Fruit fly (Drosophila melanogaster): ENCODE data around the gene Ent2.

Ent2 gene

dm6 chr2L:6561463-6562357 lies at the start of gene Ent2, which contains the start of gene Trmt6 (continued):
- peak; percentile 97 for TF ChIP-seq lz (GFP tag; optimal IDR thresholded peaks at IDR 0.05)
- peak; percentile 92 for TF ChIP-seq fd59A (GFP tag; optimal IDR thresholded peaks at IDR 0.05)
- TF ChIP-seq OdsH (GFP tag; optimal IDR thresholded peaks at IDR 0.05): peak; percentile 98
- TF ChIP-seq achi (GFP tag; optimal IDR thresholded peaks at IDR 0.05): peak; percentile 96
- peak; percentile 95 for TF ChIP-seq CG1621 (tag; optimal IDR thresholded peaks at IDR 0.05)
- TF ChIP-seq CG6854 (GFP tag; optimal IDR thresholded peaks at IDR 0.05): peak; percentile 89
- peak; percentile 93 for TF ChIP-seq CG8632 (GFP tag; optimal IDR thresholded peaks at IDR 0.05)
- TF ChIP-seq Sox14 (GFP tag; optimal IDR thresholded peaks at IDR 0.05): peak; percentile 98
- peak; percentile 96 for TF ChIP-seq CG11762 (GFP tag; optimal IDR thresholded peaks at IDR 0.05; ENCODE audit: insufficient read depth)
- TF ChIP-seq CG34406 (GFP tag; optimal IDR thresholded peaks at IDR 0.05): peak; percentile 96

DNA sequence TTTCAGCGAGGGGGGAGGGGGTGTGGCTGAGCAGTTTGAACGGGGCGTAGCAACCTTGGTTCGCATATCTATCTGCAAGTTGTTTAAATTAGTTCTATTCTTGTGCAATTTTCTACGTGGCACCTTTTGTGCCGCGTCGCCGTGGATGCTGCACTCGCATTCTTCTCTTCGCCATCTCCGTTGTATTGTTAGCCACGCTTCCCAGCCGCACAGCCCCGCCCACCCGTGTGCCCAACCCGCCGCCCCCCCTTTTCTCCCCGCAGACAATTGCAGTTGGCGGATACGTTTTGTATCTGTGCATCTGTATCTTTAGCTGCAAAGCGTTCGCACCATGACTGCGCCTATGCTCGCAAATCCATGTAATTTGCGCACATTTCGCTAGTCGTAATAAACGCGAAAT lies 48.2 kb upstream of the Ent2 start:
- 0 out of 3 replicates have a peak, but pooled peaks have one; percentile 13 for TF ChIP-seq CG8119 (GFP tag; IDR thresholded peaks at IDR 0.05)
- 0 out of 3 replicates have a peak, but pooled peaks have one; percentile 43 for TF ChIP-seq CG6163 (GFP tag; IDR thresholded peaks at IDR 0.05)
- TF ChIP-seq achi (GFP tag; optimal IDR thresholded peaks at IDR 0.05): no peak

DNA sequence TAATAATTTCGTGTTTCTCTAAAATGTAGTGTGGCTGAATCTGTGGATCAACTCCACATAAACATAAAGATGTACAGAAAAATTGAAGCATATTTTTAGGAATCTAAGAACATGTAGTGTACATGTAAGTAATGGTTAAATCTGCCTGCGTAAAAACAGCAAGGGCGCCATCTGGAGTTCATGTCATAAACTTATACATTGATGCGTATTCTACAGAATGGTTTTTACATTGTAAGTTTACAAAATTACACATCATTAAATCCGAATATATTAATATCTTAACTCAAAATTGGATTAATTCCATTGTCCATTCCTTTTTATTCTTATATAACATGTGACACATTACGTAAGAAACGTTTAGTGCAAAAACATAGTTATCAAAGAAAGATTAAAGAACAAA lies 35.1 kb upstream of the Ent2 start:
- no peak for TF ChIP-seq Gug (GFP tag; IDR thresholded peaks at IDR 0.05)
- TF ChIP-seq CG8119 (GFP tag; IDR thresholded peaks at IDR 0.05): no peak
- TF ChIP-seq eg (GFP tag; IDR thresholded peaks at IDR 0.05): no peak
- no peak for TF ChIP-seq Sox15 (GFP tag; optimal IDR thresholded peaks at IDR 0.05)
- TF ChIP-seq fd85E (GFP tag; optimal IDR thresholded peaks at IDR 0.05): no peak
- no peak for TF ChIP-seq achi (GFP tag; optimal IDR thresholded peaks at IDR 0.05)
- TF ChIP-seq dsx (GFP tag; optimal IDR thresholded peaks at IDR 0.05; ENCODE audit: poor library complexity, severe bottlenecking): peak; percentile 43
- no peak for TF ChIP-seq lz (GFP tag; optimal IDR thresholded peaks at IDR 0.05)
- no peak for TF ChIP-seq CG8632 (GFP tag; optimal IDR thresholded peaks at IDR 0.05)
- TF ChIP-seq cyc (GFP tag; optimal IDR thresholded peaks at IDR 0.05): peak; percentile 23
- TF ChIP-seq CG7368 (GFP tag; optimal IDR thresholded peaks at IDR 0.05): no peak
- no peak for TF ChIP-seq CG6163 (GFP tag; IDR thresholded peaks at IDR 0.05)
- no peak for TF ChIP-seq CG11762 (GFP tag; optimal IDR thresholded peaks at IDR 0.05; ENCODE audit: insufficient read depth)
- TF ChIP-seq Hr39 (GFP tag; optimal IDR thresholded peaks at IDR 0.05): peak; percentile 1
- TF ChIP-seq Eip93F (GFP tag; optimal IDR thresholded peaks at IDR 0.05): no peak
- TF ChIP-seq esn (GFP tag; optimal IDR thresholded peaks at IDR 0.05): no peak
- TF ChIP-seq CG4318 (GFP tag; optimal IDR thresholded peaks at IDR 0.05): no peak
- TF ChIP-seq Hr38 (GFP tag; optimal IDR thresholded peaks at IDR 0.05): no peak
- no peak for TF ChIP-seq CG11294 (GFP tag; IDR thresholded peaks at IDR 0.05)
- TF ChIP-seq ss (GFP tag; optimal IDR thresholded peaks at IDR 0.05): no peak
- TF ChIP-seq Eip78C (GFP tag): peak; percentile 38

DNA sequence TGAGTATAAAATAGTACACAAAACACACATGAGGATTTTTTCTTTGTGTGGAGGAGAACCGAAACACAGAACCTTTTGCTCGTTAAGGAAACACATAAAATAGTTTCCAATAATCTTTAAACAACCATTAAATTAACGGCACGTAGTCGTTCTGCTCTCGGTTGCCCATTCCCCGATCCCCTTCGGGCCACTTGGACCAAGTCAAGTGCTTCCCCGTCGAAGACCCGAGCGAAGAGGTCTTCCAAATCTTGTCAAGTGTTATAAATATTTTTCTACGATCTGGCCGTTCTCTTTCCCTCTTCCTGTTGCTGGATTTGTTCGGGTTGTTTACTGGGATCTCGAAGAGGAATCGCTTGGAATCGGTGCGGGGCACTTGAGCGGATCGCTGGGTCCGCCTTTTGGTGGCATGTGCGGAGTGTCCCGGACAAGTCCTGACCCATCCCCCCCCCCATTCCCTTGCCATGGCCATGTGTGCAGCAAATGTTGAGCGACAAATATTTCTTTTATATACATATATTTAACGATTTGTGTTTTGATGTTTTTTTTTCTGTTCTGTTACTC lies 31.1 kb upstream of the Ent2 start:
- no peak for TF ChIP-seq Hr38 (GFP tag; optimal IDR thresholded peaks at IDR 0.05)
- no peak for TF ChIP-seq cyc (GFP tag; optimal IDR thresholded peaks at IDR 0.05)
- no peak for TF ChIP-seq CG9139 (GFP tag; optimal IDR thresholded peaks at IDR 0.05)
- TF ChIP-seq Ets21C (GFP tag; optimal IDR thresholded peaks at IDR 0.05): no peak

- TF ChIP-seq dsx (GFP tag; optimal IDR thresholded peaks at IDR 0.05; ENCODE audit: poor library complexity, severe bottlenecking): no peak
- TF ChIP-seq Eip78C (GFP tag): peak; percentile 17
- TF ChIP-seq Met (GFP tag; optimal IDR thresholded peaks at IDR 0.05): no peak
- no peak for TF ChIP-seq lz (GFP tag; optimal IDR thresholded peaks at IDR 0.05)
Measured at dm6 chr2L:6531985-6532699, 30.0 kb upstream of the Ent2 start.
